Worm (Caenorhabditis elegans) whole organism, L4 larva: ENCODE data around the gene letm-1.

ENCODE experiments used
- R02D3.7 ChIP-seq: fragments of 150-350 bp; sonication (generic microtip); optimal IDR thresholded peaks from 3 replicates; lab custom pipeline; 2014; ENCODE audit warnings: missing biosample characterization, missing genetic modification characterization
- ama-1 ChIP-seq: fragments of 150-350 bp; optimal IDR thresholded peaks from 2 replicates; lab custom pipeline; 2014; ENCODE audit warnings: inconsistent platforms, mixed read lengths
- ceh-32 ChIP-seq: sonication (generic microtip); optimal IDR thresholded peaks from 2 replicates; lab custom pipeline; 2016; ENCODE audit warnings: mild to moderate bottlenecking, missing genetic modification characterization, missing compliant biosample characterization; ENCODE audit not compliant: poor library complexity
- ceh-62 ChIP-seq: sonication (generic microtip); optimal IDR thresholded peaks from 2 replicates; lab custom pipeline; 2017; ENCODE audit warnings: missing biosample characterization, missing genetic modification characterization
- lin-39 ChIP-seq: fragments of 150-350 bp; optimal IDR thresholded peaks from 2 replicates; lab custom pipeline; 2014; ENCODE audit warnings: missing biosample characterization, missing genetic modification reagents, missing genetic modification characterization
- madf-5 ChIP-seq, 2 experiments: fragments of 200-800 bp; sonication (Bioruptor generic); IDR thresholded peaks; 2 replicates each; pipeline ENCODE4 v1.3.6; 2022; ENCODE audit warnings: missing compliant biosample characterization in 2 of 2, missing genetic modification characterization in 2 of 2
- nhr-237 ChIP-seq: sonication (generic microtip); optimal IDR thresholded peaks from 2 replicates; lab custom pipeline; 2017; ENCODE audit warnings: missing biosample characterization, missing genetic modification characterization
- nhr-25 ChIP-seq: sonication (generic microtip); optimal IDR thresholded peaks from 2 replicates; lab custom pipeline; 2017; ENCODE audit warnings: missing genetic modification characterization, mild to moderate bottlenecking, missing compliant biosample characterization, antibody characterized with exemption, moderate library complexity, borderline replicate concordance; ENCODE audit not compliant: insufficient read depth
- nhr-77 ChIP-seq: fragments of 150-350 bp; optimal IDR thresholded peaks from 2 replicates; lab custom pipeline; 2014; ENCODE audit warnings: missing biosample characterization, missing genetic modification characterization
- pqm-1 ChIP-seq: sonication (generic microtip); optimal IDR thresholded peaks from 2 replicates; lab custom pipeline; 2017; ENCODE audit warnings: missing biosample characterization, missing genetic modification characterization
- snpc-4 ChIP-seq: fragments of 150-350 bp; optimal IDR thresholded peaks from 2 replicates; lab custom pipeline; 2014; ENCODE audit warnings: missing biosample characterization, missing genetic modification characterization
- spr-3 ChIP-seq: fragments of 200-800 bp; sonication (Bioruptor generic); optimal IDR thresholded peaks from 2 replicates; lab custom pipeline; 2018; ENCODE audit warnings: mild to moderate bottlenecking, missing genetic modification characterization, missing compliant biosample characterization

DNA sequence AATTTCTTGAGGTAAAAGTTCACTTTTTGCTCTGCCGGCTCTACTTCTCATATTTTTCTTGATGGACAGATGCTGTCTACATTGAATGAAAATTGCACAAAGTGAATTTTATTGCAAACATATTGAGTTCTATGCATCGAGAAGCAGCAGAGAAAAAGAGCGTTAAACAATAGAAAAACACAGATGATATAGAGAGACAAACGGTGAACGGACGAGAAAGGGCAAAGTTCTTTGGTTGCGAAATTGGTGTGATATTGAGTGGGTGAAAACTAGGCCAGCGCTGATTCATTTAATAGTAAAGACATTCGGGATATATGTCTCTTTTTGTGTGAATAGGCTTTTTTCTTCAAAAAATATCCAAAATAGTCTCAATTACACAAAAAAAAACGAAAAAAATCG lies 6.7 kb upstream of the letm-1 start:
- no peak for TF ChIP-seq pqm-1 (tag; lab: Kevin White, UChicago)
- no peak for TF ChIP-seq ceh-32
- TF ChIP-seq madf-5 (GFP tag; IDR thresholded peaks at IDR 0.05; lab: Robert Waterston, UW): no peak
- no peak for TF ChIP-seq snpc-4 (tag; lab: Kevin White, UChicago)
- TF ChIP-seq nhr-25: no peak
- no peak for TF ChIP-seq ama-1 (lab: Kevin White, UChicago)
- TF ChIP-seq ceh-62: no peak
- no peak for TF ChIP-seq R02D3.7 (tag; lab: Kevin White, UChicago)
- no peak for TF ChIP-seq spr-3 (GFP tag; lab: Kevin White, UChicago)
- no peak for TF ChIP-seq lin-39 (tag; lab: Kevin White, UChicago)
- TF ChIP-seq nhr-237 (tag; lab: Kevin White, UChicago): no peak
- no peak for TF ChIP-seq nhr-77 (tag; lab: Kevin White, UChicago)
